Worm (Caenorhabditis elegans) whole organism, young adult: ENCODE results near the gene algn-9.

ENCODE experiments used
- B0019.2 ChIP-seq: fragments of 200-800 bp; sonication (Bioruptor generic); conservative IDR thresholded peaks from 2 replicates; pipeline ENCODE4 v1.3.6; 2022; ENCODE audit warnings: missing genetic modification reagents, missing genetic modification characterization, missing compliant biosample characterization
- F37B4.10 ChIP-seq: fragments of 200-800 bp; sonication (Bioruptor generic); IDR thresholded peaks from 2 replicates; pipeline ENCODE4 v1.3.6; 2022; ENCODE audit warnings: missing genetic modification characterization, missing compliant biosample characterization
- F49E8.2 ChIP-seq: sonication (generic microtip); optimal IDR thresholded peaks from 3 replicates; lab custom pipeline; 2017; ENCODE audit warnings: missing genetic modification characterization, mild to moderate bottlenecking, missing compliant biosample characterization, antibody characterized with exemption, moderate library complexity; ENCODE audit not compliant: insufficient read depth
- F55B11.4 ChIP-seq: sonication (generic microtip); optimal IDR thresholded peaks from 2 replicates; lab custom pipeline; 2016; ENCODE audit warnings: missing compliant biosample characterization, missing genetic modification characterization, borderline replicate concordance; ENCODE audit not compliant: insufficient read depth
- F57A8.1 ChIP-seq: fragments of 200-800 bp; sonication (Bioruptor generic); optimal IDR thresholded peaks from 2 replicates; lab custom pipeline; 2018; ENCODE audit warnings: mild to moderate bottlenecking, missing genetic modification characterization, moderate library complexity, missing compliant biosample characterization
- Y53G8AR.9 ChIP-seq: fragments of 200-800 bp; sonication (Bioruptor generic); conservative IDR thresholded peaks from 2 replicates; pipeline ENCODE4 v1.3.6; 2022; ENCODE audit warnings: missing genetic modification reagents, missing genetic modification characterization, missing compliant biosample characterization
- akir-1 ChIP-seq: fragments of 200-800 bp; sonication (Bioruptor generic); optimal IDR thresholded peaks from 2 replicates; lab custom pipeline; 2018; ENCODE audit warnings: mild to moderate bottlenecking, missing genetic modification characterization, moderate library complexity, missing compliant biosample characterization
- cebp-1 ChIP-seq, 2 experiments: fragments of 200-800 bp in 1 of 2; sonication (Bioruptor generic) in 1 of 2; sonication (generic microtip) in 1 of 2; IDR thresholded peaks in 1 of 2; optimal IDR thresholded peaks in 1 of 2; 2 replicates each; pipeline versions ENCODE4 v1.3.6 to Lab custom; 2017 to 2022; ENCODE audit warnings: missing compliant biosample characterization in 2 of 2, missing genetic modification characterization in 2 of 2, mild to moderate bottlenecking in 1 of 2, missing genetic modification reagents in 1 of 2, moderate library complexity in 1 of 2
- cebp-2 ChIP-seq: fragments of 200-800 bp; sonication (Bioruptor generic); IDR thresholded peaks from 2 replicates; pipeline ENCODE4 v1.3.6; 2022; ENCODE audit warnings: missing genetic modification characterization, missing compliant biosample characterization
- ceh-58 ChIP-seq: fragments of 200-800 bp; sonication (Bioruptor generic); IDR thresholded peaks from 2 replicates; pipeline ENCODE4 v1.3.6; 2022; ENCODE audit warnings: missing genetic modification characterization, missing compliant biosample characterization
- die-1 ChIP-seq: sonication (generic microtip); optimal IDR thresholded peaks from 2 replicates; lab custom pipeline; 2016; ENCODE audit warnings: missing genotype, mild to moderate bottlenecking, missing genetic modification characterization, missing compliant biosample characterization
- dox-1 ChIP-seq: fragments of 200-800 bp; sonication (Bioruptor generic); IDR thresholded peaks from 2 replicates; pipeline ENCODE4 v1.3.6; 2022; ENCODE audit warnings: missing genetic modification reagents, missing genetic modification characterization, missing compliant biosample characterization
- ets-4 ChIP-seq: fragments of 200-800 bp; sonication (Bioruptor generic); optimal IDR thresholded peaks from 2 replicates; lab custom pipeline; 2018; ENCODE audit warnings: mild to moderate bottlenecking, missing genetic modification characterization, missing compliant biosample characterization
- him-1 ChIP-seq: sonication (generic microtip); optimal IDR thresholded peaks from 2 replicates; lab custom pipeline; 2016; ENCODE audit warnings: missing genotype, missing genetic modification reagents, missing genetic modification characterization, missing compliant biosample characterization
- hmg-20 ChIP-seq: fragments of 200-800 bp; sonication (Bioruptor generic); IDR thresholded peaks from 2 replicates; pipeline ENCODE4 v1.3.6; 2022; ENCODE audit warnings: missing genetic modification reagents, missing genetic modification characterization, missing compliant biosample characterization
- hrde-1 ChIP-seq: sonication (generic microtip); optimal IDR thresholded peaks from 2 replicates; lab custom pipeline; 2016; ENCODE audit warnings: missing genetic modification characterization, mild to moderate bottlenecking, missing compliant biosample characterization, moderate library complexity, missing genotype, missing genetic modification reagents, borderline replicate concordance
- hsf-1 ChIP-seq: fragments of 200-800 bp; sonication (Bioruptor generic); IDR thresholded peaks from 2 replicates; pipeline ENCODE4 v1.3.6; 2022; ENCODE audit warnings: missing genetic modification reagents, missing genetic modification characterization, missing compliant biosample characterization
- lag-1 ChIP-seq: fragments of 200-800 bp; sonication (Bioruptor generic); IDR thresholded peaks from 2 replicates; pipeline ENCODE4 v1.3.6; 2022; ENCODE audit warnings: missing genetic modification reagents, missing genetic modification characterization, missing compliant biosample characterization
- let-526 ChIP-seq: fragments of 200-800 bp; sonication (Bioruptor generic); IDR thresholded peaks from 2 replicates; pipeline ENCODE4 v1.3.6; 2022; ENCODE audit warnings: missing genetic modification reagents, missing genetic modification characterization, missing compliant biosample characterization
- lsl-1 ChIP-seq: fragments of 200-800 bp; sonication (Bioruptor generic); optimal IDR thresholded peaks from 2 replicates; lab custom pipeline; 2018; ENCODE audit warnings: mild to moderate bottlenecking, missing genetic modification characterization, moderate library complexity, missing compliant biosample characterization
- lsy-27 ChIP-seq: sonication (generic microtip); optimal IDR thresholded peaks from 2 replicates; lab custom pipeline; 2017; ENCODE audit warnings: missing genetic modification characterization, mild to moderate bottlenecking, missing compliant biosample characterization, antibody characterized with exemption, missing genotype, borderline replicate concordance; ENCODE audit not compliant: insufficient read depth
- madf-10 ChIP-seq: sonication (generic microtip); optimal IDR thresholded peaks from 2 replicates; lab custom pipeline; 2016; ENCODE audit warnings: mild to moderate bottlenecking, missing genetic modification characterization, missing compliant biosample characterization
- madf-3 ChIP-seq: fragments of 200-800 bp; sonication (Bioruptor generic); IDR thresholded peaks from 2 replicates; pipeline ENCODE4 v1.3.6; 2022; ENCODE audit warnings: missing genetic modification reagents, missing genetic modification characterization, missing compliant biosample characterization
- nfya-1 ChIP-seq: sonication (generic microtip); optimal IDR thresholded peaks from 2 replicates; lab custom pipeline; 2017; ENCODE audit warnings: antibody characterized with exemption, missing compliant biosample characterization, missing genetic modification characterization, borderline replicate concordance; ENCODE audit not compliant: insufficient read depth
- nfyb-1 ChIP-seq: fragments of 200-800 bp; sonication (Bioruptor generic); IDR thresholded peaks from 2 replicates; pipeline ENCODE4 v1.3.6; 2022; ENCODE audit warnings: missing genetic modification reagents, missing genetic modification characterization, missing compliant biosample characterization
- nhr-80 ChIP-seq: sonication (generic microtip); optimal IDR thresholded peaks from 2 replicates; lab custom pipeline; 2016; ENCODE audit warnings: missing genetic modification characterization, missing compliant biosample characterization
- rcor-1 ChIP-seq: fragments of 200-800 bp; sonication (Bioruptor generic); IDR thresholded peaks from 2 replicates; pipeline ENCODE4 v1.3.6; 2022; ENCODE audit warnings: missing genetic modification reagents, missing genetic modification characterization, missing compliant biosample characterization
- rec-8 ChIP-seq, 2 experiments: sonication (generic microtip); optimal IDR thresholded peaks; 2 replicates each; lab custom pipeline; 2016; ENCODE audit warnings: mild to moderate bottlenecking in 2 of 2, missing genetic modification characterization in 2 of 2, missing genetic modification reagents in 2 of 2, missing genotype in 2 of 2, missing biosample characterization in 1 of 2, missing compliant biosample characterization in 1 of 2, moderate library complexity in 1 of 2
- snpc-1.3 ChIP-seq: sonication (generic microtip); optimal IDR thresholded peaks from 2 replicates; lab custom pipeline; 2017; ENCODE audit warnings: missing genetic modification characterization, mild to moderate bottlenecking, missing compliant biosample characterization, antibody characterized with exemption, moderate library complexity, missing genotype, missing genetic modification reagents; ENCODE audit not compliant: insufficient read depth
- tlf-1 ChIP-seq: fragments of 200-800 bp; sonication (Bioruptor generic); optimal IDR thresholded peaks from 2 replicates; lab custom pipeline; 2018; ENCODE audit warnings: mild to moderate bottlenecking, missing genetic modification characterization, missing compliant biosample characterization
- ztf-25 ChIP-seq: fragments of 200-800 bp; sonication (Bioruptor generic); IDR thresholded peaks from 2 replicates; pipeline ENCODE4 v1.3.6; 2022; ENCODE audit warnings: missing genetic modification reagents, missing genetic modification characterization, missing compliant biosample characterization
- ztf-28 ChIP-seq: fragments of 200-800 bp; sonication (Bioruptor generic); IDR thresholded peaks from 2 replicates; pipeline ENCODE4 v1.3.6; 2022; ENCODE audit warnings: missing genetic modification reagents, missing genetic modification characterization, missing compliant biosample characterization

The algn-9 gene

DNA sequence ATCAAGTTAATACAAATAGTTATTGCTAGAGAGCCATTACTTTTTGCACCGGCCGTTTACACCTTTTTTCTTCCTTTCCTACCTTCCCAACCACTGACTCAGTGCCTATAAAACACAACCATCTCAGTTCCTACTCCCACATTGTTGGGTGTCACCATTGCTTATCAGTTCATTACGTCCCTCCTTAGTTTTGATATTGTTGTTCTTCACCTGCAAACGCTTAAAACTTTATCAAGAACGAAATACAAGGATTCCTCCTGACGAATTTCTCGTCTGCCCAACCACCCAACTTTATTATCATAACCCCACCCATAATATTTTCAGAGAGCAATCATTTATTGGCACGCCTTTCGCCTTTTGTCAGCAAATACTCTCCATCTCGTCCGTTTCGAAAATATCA is 43.0 kb downstream of the algn-9 start:
- TF ChIP-seq him-1 (tag; lab: Kevin White, UChicago) = no peak
- no peak for TF ChIP-seq nfyb-1 (GFP tag; lab: Robert Waterston, UW)
- TF ChIP-seq akir-1 (GFP tag; lab: Kevin White, UChicago) = no peak
- TF ChIP-seq F55B11.4 (tag; lab: Kevin White, UChicago) = no peak
- no peak for TF ChIP-seq madf-10
- peak; percentile 47 for TF ChIP-seq ets-4 (GFP tag; lab: Kevin White, UChicago)
- TF ChIP-seq lsl-1 (GFP tag; lab: Kevin White, UChicago) = no peak
- no peak for TF ChIP-seq die-1 (tag; lab: Kevin White, UChicago)
- TF ChIP-seq lsy-27 (tag; lab: Kevin White, UChicago) = no peak
- TF ChIP-seq lag-1 (GFP tag; lab: Robert Waterston, UW) = no peak
- no peak for TF ChIP-seq madf-3 (GFP tag; lab: Robert Waterston, UW)
- TF ChIP-seq rcor-1 (GFP tag; lab: Robert Waterston, UW) = no peak
- TF ChIP-seq snpc-1.3 (tag; lab: Kevin White, UChicago) = no peak
- no peak for TF ChIP-seq ceh-58
- no peak for TF ChIP-seq B0019.2 (GFP tag; lab: Robert Waterston, UW)
- peak; percentile 73; the same call in 1 of the 2 replicates for TF ChIP-seq dox-1 (GFP tag; lab: Robert Waterston, UW)
- TF ChIP-seq tlf-1 (GFP tag; lab: Kevin White, UChicago) = no peak
- no peak for TF ChIP-seq Y53G8AR.9
- TF ChIP-seq ztf-25 (GFP tag; lab: Robert Waterston, UW) = no peak
- TF ChIP-seq nhr-80 (tag; lab: Kevin White, UChicago) = peak; percentile 94
- TF ChIP-seq hrde-1 = no peak
- TF ChIP-seq rec-8 (tag; optimal IDR thresholded peaks at IDR 0.05; lab: Kevin White, UChicago) = no peak
- TF ChIP-seq cebp-2 (GFP tag; lab: Robert Waterston, UW) = no peak

DNA sequence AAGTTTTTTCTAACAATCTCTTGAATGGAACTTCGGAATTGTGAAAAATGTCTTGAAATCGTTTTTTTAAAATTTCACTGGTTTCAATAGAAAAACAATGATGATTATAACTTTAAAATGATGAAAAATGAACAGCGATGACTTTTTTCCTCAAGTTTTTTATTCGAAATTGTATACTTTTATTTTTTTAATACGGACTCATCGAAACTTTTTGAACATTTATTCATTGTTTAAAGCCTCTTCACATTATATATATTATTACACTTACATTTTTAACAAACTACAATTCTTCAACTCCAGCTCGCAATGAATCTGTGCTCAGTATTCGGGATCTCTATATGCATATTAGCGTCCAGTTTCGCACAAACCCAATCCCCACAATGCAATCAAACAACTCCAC is 43.8 kb downstream of the algn-9 start, which contains the start of gene M28.8:
TSS of gene M28.8 (plus strand) at position 301 of the 400 bp plus-strand sequence.
- TF ChIP-seq cebp-1 (GFP tag; IDR thresholded peaks at IDR 0.05; lab: Robert Waterston, UW) (no peak), cebp-1 (tag; optimal IDR thresholded peaks at IDR 0.05; lab: Kevin White, UChicago) (no peak), F37B4.10 (GFP tag; lab: Robert Waterston, UW) (no peak), F49E8.2 (no peak), cebp-2 (GFP tag; lab: Robert Waterston, UW) (no peak), ztf-28 (no peak), hsf-1 (no peak), hmg-20 (GFP tag; lab: Robert Waterston, UW) (no peak), let-526 (GFP tag; lab: Robert Waterston, UW) (no peak), ceh-58 (no peak), nfya-1 (tag; lab: Kevin White, UChicago) (no peak)

DNA sequence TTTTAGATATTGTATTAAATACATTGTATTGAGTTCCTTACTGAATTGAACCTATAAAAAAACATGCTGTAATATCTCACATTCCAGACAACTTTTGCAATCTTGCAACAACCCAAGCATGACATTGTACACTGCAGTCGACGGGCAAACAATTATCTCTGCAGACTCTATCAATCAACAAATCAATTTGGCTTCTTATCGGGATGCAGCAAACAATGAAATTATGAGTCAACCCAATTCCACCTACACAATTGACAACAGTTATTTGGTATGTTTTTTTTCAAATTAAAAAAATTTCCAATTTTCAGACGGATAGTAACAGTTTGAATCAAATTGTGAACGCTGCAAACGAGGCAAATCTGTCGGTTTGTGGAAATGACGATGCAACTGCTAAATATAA is 46.8 kb downstream of the algn-9 start:
- TF ChIP-seq nhr-80 (tag; lab: Kevin White, UChicago) (peak; percentile 43), F57A8.1 (GFP tag; lab: Kevin White, UChicago) (no peak)
